Worm (Caenorhabditis elegans) whole organism, late embryonic: ENCODE results near the gene srbc-58.

Experiments used
- F13H6.1 ChIP-seq: sonication (generic microtip); optimal IDR thresholded peaks from 2 replicates; lab custom pipeline; 2016; ENCODE audit warnings: missing genetic modification characterization, missing compliant biosample characterization
- K02D7.2 ChIP-seq: sonication (generic microtip); optimal IDR thresholded peaks from 2 replicates; lab custom pipeline; 2017; ENCODE audit warnings: mild to moderate bottlenecking, missing genetic modification characterization, missing compliant biosample characterization
- ceh-18 ChIP-seq: sonication (generic microtip); optimal IDR thresholded peaks from 2 replicates; lab custom pipeline; 2016; ENCODE audit warnings: missing genetic modification characterization, missing compliant biosample characterization
- pqm-1 ChIP-seq: sonication (generic microtip); optimal IDR thresholded peaks from 2 replicates; lab custom pipeline; 2016; ENCODE audit warnings: missing genetic modification characterization, missing compliant biosample characterization
- unc-3 ChIP-seq, 2 experiments: fragments of 200-800 bp in 1 of 2; sonication (Bioruptor generic) in 1 of 2; sonication (generic microtip) in 1 of 2; conservative IDR thresholded peaks in 1 of 2; optimal IDR thresholded peaks in 1 of 2; 2 replicates each; pipeline versions ENCODE4 v1.3.6 to Lab custom; 2016 to 2022; ENCODE audit warnings: missing compliant biosample characterization in 2 of 2, missing genetic modification characterization in 2 of 2, missing genetic modification reagents in 1 of 2

DNA sequence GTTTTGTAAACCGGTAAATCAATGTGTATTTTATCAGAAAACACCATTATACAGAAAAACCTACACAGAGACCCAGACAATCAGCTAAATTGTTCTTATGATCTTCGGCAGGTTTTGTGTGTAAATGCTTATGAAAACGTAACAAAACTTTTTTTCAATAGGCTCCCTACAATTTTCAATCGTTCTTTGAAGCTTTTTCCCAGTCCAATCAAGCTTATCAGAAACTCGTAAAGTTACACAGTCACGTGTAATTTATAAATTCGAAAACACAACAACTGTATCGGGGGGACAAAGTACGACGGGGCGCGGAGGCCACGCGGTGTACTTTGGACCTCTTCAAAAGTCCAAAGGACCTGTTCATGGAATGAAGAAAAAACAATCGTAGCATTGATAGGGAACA lies 44.6 kb upstream of the srbc-58 start:
- no peak for TF ChIP-seq ceh-18 (tag; lab: Kevin White, UChicago)
- no peak for TF ChIP-seq unc-3 (GFP tag; conservative IDR thresholded peaks at IDR 0.05; lab: Robert Waterston, UW)
- no peak for TF ChIP-seq unc-3 (tag; optimal IDR thresholded peaks at IDR 0.05; lab: Kevin White, UChicago)
- TF ChIP-seq pqm-1 (tag; lab: Kevin White, UChicago): no peak
- no peak for TF ChIP-seq K02D7.2 (tag; lab: Kevin White, UChicago)
- no peak for TF ChIP-seq F13H6.1
